Fruit fly (Drosophila melanogaster) whole organism, embryonic: ENCODE measurements around the gene CG15283.
A peak's percentile ranks its signal among the peaks of the same experiment; 100 is the strongest.

Source experiments
- CG11085 ChIP-seq: fragments of 200-800 bp; sonication (Bioruptor generic); IDR thresholded peaks from 2 replicates; pipeline ENCODE4 v1.3.6; 2022; ENCODE audit warnings: missing biosample characterization, missing genetic modification characterization
- CG12391 ChIP-seq: fragments of 200-800 bp; sonication (Bioruptor generic); optimal IDR thresholded peaks from 3 replicates; lab custom pipeline; 2018; ENCODE audit warnings: missing biosample characterization, mild to moderate bottlenecking, missing genetic modification characterization, moderate library complexity
- CG13894 ChIP-seq: fragments of 200-800 bp; sonication (Bioruptor generic); optimal IDR thresholded peaks from 3 replicates; lab custom pipeline; 2018; ENCODE audit warnings: missing biosample characterization, mild to moderate bottlenecking, missing genetic modification characterization, moderate library complexity
- CG15011 ChIP-seq: fragments of 200-800 bp; sonication (Bioruptor generic); optimal IDR thresholded peaks from 3 replicates; lab custom pipeline; 2018; ENCODE audit warnings: missing biosample characterization, mild to moderate bottlenecking, missing genetic modification characterization
- CG15514 ChIP-seq: fragments of 200-800 bp; sonication (Bioruptor generic); optimal IDR thresholded peaks from 3 replicates; lab custom pipeline; 2017; ENCODE audit warnings: missing biosample characterization, missing genetic modification characterization, mild to moderate bottlenecking, moderate library complexity, missing genetic modification reagents
- CG16813 ChIP-seq: fragments of 200-800 bp; sonication (Bioruptor generic); IDR thresholded peaks from 3 replicates; pipeline ENCODE4 v1.3.6; 2022; ENCODE audit warnings: missing biosample characterization, missing genetic modification characterization; ENCODE audit not compliant: partially characterized antibody
- CG17568 ChIP-seq: fragments of 200-800 bp; sonication (Bioruptor generic); optimal IDR thresholded peaks from 2 replicates; lab custom pipeline; 2018; ENCODE audit warnings: missing biosample characterization, mild to moderate bottlenecking, missing genetic modification characterization, moderate library complexity
- CG18262 ChIP-seq: fragments of 200-800 bp; optimal IDR thresholded peaks from 3 replicates; lab custom pipeline; 2019; ENCODE audit warnings: missing biosample characterization, mild to moderate bottlenecking, missing genetic modification characterization, moderate library complexity
- CG2199 ChIP-seq: fragments of 200-800 bp; sonication (Bioruptor generic); IDR thresholded peaks from 3 replicates; pipeline ENCODE4 v1.3.6; 2022; ENCODE audit warnings: missing biosample characterization, missing genetic modification characterization
- CG4360 ChIP-seq: fragments of 200-800 bp; sonication (Bioruptor generic); IDR thresholded peaks from 2 replicates; pipeline ENCODE4 v1.3.6; 2022; ENCODE audit warnings: missing biosample characterization, missing genetic modification characterization
- CG7556 ChIP-seq: fragments of 200-800 bp; sonication (Bioruptor generic); optimal IDR thresholded peaks from 2 replicates; lab custom pipeline; 2017; ENCODE audit warnings: missing biosample characterization, mild to moderate bottlenecking, missing genetic modification characterization
- CG7963 ChIP-seq: fragments of 200-800 bp; sonication (Bioruptor generic); IDR thresholded peaks from 3 replicates; pipeline ENCODE4 v1.3.6; 2022; ENCODE audit warnings: missing biosample characterization, missing genetic modification characterization; ENCODE audit not compliant: partially characterized antibody
- CG9727 ChIP-seq: fragments of 200-800 bp; sonication (Bioruptor generic); optimal IDR thresholded peaks from 3 replicates; lab custom pipeline; 2017; ENCODE audit warnings: missing biosample characterization, mild to moderate bottlenecking, missing genetic modification characterization
- D ChIP-seq, 2 experiments: fragments of 200-800 bp in 1 of 2; fragments of >200 bp in 1 of 2; sonication (Bioruptor generic) in 1 of 2; optimal IDR thresholded peaks; 2 replicates in 1 of 2; 3 replicates in 1 of 2; lab custom pipeline; 2017; ENCODE audit warnings: mild to moderate bottlenecking in 1 of 2, missing biosample characterization in 1 of 2, missing genetic modification characterization in 1 of 2, missing genetic modification reagents in 1 of 2
- E2f1 ChIP-seq: fragments of 200-800 bp; sonication (Bioruptor generic); IDR thresholded peaks from 2 replicates; pipeline ENCODE4 v1.3.6; 2022; ENCODE audit warnings: missing biosample characterization, missing genetic modification characterization
- Ets65A ChIP-seq: fragments of 200-800 bp; sonication (Bioruptor generic); peaks from one replicate; lab custom pipeline; 2016; ENCODE audit warnings: missing biosample characterization, missing genetic modification characterization
- Hey ChIP-seq: fragments of 200-800 bp; sonication (Bioruptor generic); optimal IDR thresholded peaks from 3 replicates; lab custom pipeline; 2018; ENCODE audit warnings: missing biosample characterization, mild to moderate bottlenecking, missing genetic modification characterization
- Hr78 ChIP-seq, 2 experiments: fragments of 200-800 bp in 1 of 2; fragments of >200 bp in 1 of 2; sonication (Bioruptor generic) in 1 of 2; optimal IDR thresholded peaks; 2 replicates each; lab custom pipeline; 2017 to 2019; ENCODE audit warnings: missing biosample characterization in 2 of 2, missing genetic modification characterization in 2 of 2, mild to moderate bottlenecking in 1 of 2, moderate library complexity in 1 of 2
- Kr ChIP-seq: fragments of 200-800 bp; sonication (Bioruptor generic); optimal IDR thresholded peaks from 2 replicates; lab custom pipeline; 2017; ENCODE audit warnings: missing biosample characterization, mild to moderate bottlenecking, missing genetic modification characterization
- Med ChIP-seq: fragments of 200-800 bp; sonication (Bioruptor generic); peaks from one replicate; lab custom pipeline; 2016; ENCODE audit warnings: missing biosample characterization, missing genetic modification characterization, mild to moderate bottlenecking, inconsistent platforms, moderate library complexity
- TFAM ChIP-seq: fragments of 200-800 bp; sonication (Bioruptor generic); optimal IDR thresholded peaks from 2 replicates; lab custom pipeline; 2017; ENCODE audit warnings: missing biosample characterization, missing genetic modification characterization, inconsistent platforms
- Xbp1 ChIP-seq: fragments of 200-800 bp; sonication (Bioruptor generic); optimal IDR thresholded peaks from 3 replicates; lab custom pipeline; 2016; ENCODE audit warnings: missing biosample characterization, mild to moderate bottlenecking, missing genetic modification characterization
- abd-A ChIP-seq: fragments of 200-800 bp; sonication (Bioruptor generic); optimal IDR thresholded peaks from 3 replicates; lab custom pipeline; 2019; ENCODE audit warnings: missing biosample characterization, mild to moderate bottlenecking, missing genetic modification characterization, moderate library complexity
- cad ChIP-seq: fragments of >200 bp; optimal IDR thresholded peaks from 2 replicates; lab custom pipeline; 2017; ENCODE audit warnings: missing biosample characterization, missing genetic modification characterization
- chif ChIP-seq, 2 experiments: fragments of 200-800 bp; sonication (Bioruptor generic); optimal IDR thresholded peaks; 3 replicates each; lab custom pipeline; 2016; ENCODE audit warnings: missing biosample characterization in 2 of 2, missing genetic modification characterization in 2 of 2
- crol ChIP-seq: fragments of 200-800 bp; sonication (Bioruptor generic); IDR thresholded peaks from 2 replicates; pipeline ENCODE4 v1.3.6; 2022; ENCODE audit warnings: missing biosample characterization, missing genetic modification characterization
- hth ChIP-seq: fragments of >200 bp; optimal IDR thresholded peaks from 2 replicates; lab custom pipeline; 2017; ENCODE audit warnings: inconsistent platforms
- ind ChIP-seq: fragments of 200-800 bp; sonication (Bioruptor generic); optimal IDR thresholded peaks from 3 replicates; lab custom pipeline; 2016; ENCODE audit warnings: missing biosample characterization, missing genetic modification characterization
- kni ChIP-seq: fragments of 200-800 bp; sonication (Bioruptor generic); optimal IDR thresholded peaks from 3 replicates; lab custom pipeline; 2017; ENCODE audit warnings: mild to moderate bottlenecking, missing biosample characterization, missing genetic modification reagents, missing genetic modification characterization
- lbe ChIP-seq: fragments of 200-800 bp; sonication (Bioruptor generic); optimal IDR thresholded peaks from 2 replicates; lab custom pipeline; 2016; ENCODE audit warnings: missing biosample characterization, mild to moderate bottlenecking, missing genetic modification characterization
- mam ChIP-seq: fragments of 200-800 bp; sonication (Bioruptor generic); optimal IDR thresholded peaks from 3 replicates; lab custom pipeline; 2016; ENCODE audit warnings: missing biosample characterization, missing genetic modification characterization
- nerfin-1 ChIP-seq: fragments of 200-800 bp; sonication (Bioruptor generic); optimal IDR thresholded peaks from 3 replicates; lab custom pipeline; 2019; ENCODE audit warnings: missing biosample characterization, mild to moderate bottlenecking, missing genetic modification characterization, moderate library complexity
- pfk ChIP-seq: fragments of 200-800 bp; sonication (Bioruptor generic); optimal IDR thresholded peaks from 2 replicates; lab custom pipeline; 2018; ENCODE audit warnings: missing biosample characterization, mild to moderate bottlenecking, missing genetic modification characterization, moderate library complexity
- prd ChIP-seq, 3 experiments: fragments of >200 bp in 2 of 3; fragments of 200-800 bp in 1 of 3; sonication (Bioruptor generic) in 1 of 3; optimal IDR thresholded peaks in 2 of 3; IDR thresholded peaks in 1 of 3; 2 replicates in 2 of 3; 3 replicates in 1 of 3; pipeline versions ENCODE4 v1.3.6 to Lab custom; 2017 to 2022; ENCODE audit warnings: missing biosample characterization in 1 of 3, missing genetic modification characterization in 1 of 3
- pros ChIP-seq: fragments of 200-800 bp; sonication (Bioruptor generic); optimal IDR thresholded peaks from 3 replicates; lab custom pipeline; 2019; ENCODE audit warnings: missing biosample characterization, mild to moderate bottlenecking, missing genetic modification characterization, moderate library complexity
- row ChIP-seq: fragments of 200-800 bp; sonication (Bioruptor generic); IDR thresholded peaks from 3 replicates; pipeline ENCODE4 v1.3.6; 2022; ENCODE audit warnings: missing biosample characterization, missing genetic modification characterization
- scrt ChIP-seq: fragments of 200-800 bp; sonication (Bioruptor generic); optimal IDR thresholded peaks from 2 replicates; lab custom pipeline; 2018; ENCODE audit warnings: missing biosample characterization, mild to moderate bottlenecking, missing genetic modification characterization, moderate library complexity
- sens ChIP-seq: fragments of 200-800 bp; sonication (Bioruptor generic); peaks from one replicate; lab custom pipeline; 2016; ENCODE audit warnings: missing biosample characterization, missing genetic modification characterization
- tio ChIP-seq: fragments of 200-800 bp; sonication (Bioruptor generic); optimal IDR thresholded peaks from 2 replicates; lab custom pipeline; 2017; ENCODE audit warnings: missing biosample characterization, missing genetic modification characterization, inconsistent platforms
- tll ChIP-seq, 2 experiments: fragments of 200-800 bp in 1 of 2; fragments of >200 bp in 1 of 2; sonication (Bioruptor generic) in 1 of 2; optimal IDR thresholded peaks; 2 replicates each; lab custom pipeline; 2017 to 2019; ENCODE audit warnings: missing biosample characterization in 2 of 2, missing genetic modification characterization in 2 of 2, mild to moderate bottlenecking in 1 of 2, moderate library complexity in 1 of 2
- ttk ChIP-seq: fragments of 200-800 bp; sonication (Bioruptor generic); IDR thresholded peaks from 2 replicates; pipeline ENCODE4 v2.1.2; 2022; ENCODE audit warnings: missing biosample characterization, missing genetic modification characterization
- twi ChIP-seq: fragments of 200-800 bp; optimal IDR thresholded peaks from 2 replicates; lab custom pipeline; 2019; ENCODE audit warnings: missing biosample characterization, mild to moderate bottlenecking, missing genetic modification characterization, moderate library complexity
- zen ChIP-seq: fragments of 200-800 bp; sonication (Bioruptor generic); optimal IDR thresholded peaks from 3 replicates; lab custom pipeline; 2018; ENCODE audit warnings: missing biosample characterization, mild to moderate bottlenecking, missing genetic modification characterization, moderate library complexity

CG15283 gene

DNA sequence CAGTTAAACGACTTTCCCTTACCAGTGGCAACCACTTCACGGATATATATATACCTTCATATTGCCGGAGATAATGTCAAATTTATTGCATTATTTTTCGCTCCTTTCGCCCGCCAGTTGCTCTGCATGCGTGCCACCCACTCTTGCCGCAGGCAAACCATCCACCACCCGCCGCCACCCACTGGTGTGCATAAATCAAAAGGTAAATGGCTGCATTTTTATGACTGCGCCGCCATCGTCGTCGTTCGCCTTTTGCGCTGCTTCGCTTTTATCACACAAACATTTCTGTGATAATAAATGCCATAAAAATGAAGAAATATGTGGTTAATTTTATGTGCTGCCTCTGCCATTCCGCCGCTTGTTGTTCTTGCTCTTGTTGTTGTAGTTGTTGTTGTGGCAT is 37.4 kb upstream of the CG15283 start (continued):
- no peak for TF ChIP-seq TFAM (GFP tag; lab: Kevin White, UChicago)

DNA sequence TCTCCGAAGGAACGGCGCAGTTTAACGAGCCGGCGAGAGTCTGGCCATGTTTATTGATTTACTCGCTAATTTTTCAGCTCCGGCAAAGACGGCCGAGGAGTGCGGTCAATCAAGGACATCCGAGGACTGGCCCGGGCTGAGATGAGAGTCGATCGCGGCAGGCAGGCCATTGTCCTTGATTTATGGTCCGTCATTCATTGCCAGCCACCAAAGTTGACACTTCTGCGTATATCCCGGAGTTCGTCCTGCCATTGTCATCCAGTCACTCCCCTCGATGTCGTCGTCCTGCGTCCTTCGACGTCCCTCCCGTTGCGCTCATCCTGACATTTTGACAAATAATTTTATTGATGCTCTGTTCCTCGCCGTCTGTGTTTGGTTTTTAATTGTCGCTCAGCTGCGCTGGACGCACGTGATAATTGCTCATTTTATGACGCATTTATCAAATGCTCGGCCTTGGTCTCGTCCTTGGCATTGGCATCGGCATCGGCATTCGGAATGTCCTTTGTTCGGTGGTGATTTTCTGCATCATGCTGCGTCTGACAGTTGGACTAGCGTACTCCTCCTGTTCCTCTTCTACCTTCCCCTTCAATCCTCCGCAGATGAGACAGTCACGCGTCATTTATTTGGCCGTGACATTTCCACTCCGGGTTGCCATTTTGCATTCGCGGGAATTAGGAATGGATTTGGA is 35.5 kb upstream of the CG15283 start:
- TF ChIP-seq Med (GFP tag; lab: Kevin White, UChicago) (peak; percentile 76), Hey (tag; lab: Kevin White, UChicago) (peak; percentile 51), Xbp1 (GFP tag; lab: Kevin White, UChicago) (no peak), zen (tag; lab: Kevin White, UChicago) (peak; percentile 92), Ets65A (GFP tag; lab: Kevin White, UChicago) (peak; percentile 28), CG4360 (0 out of 2 replicates have a peak, but pooled peaks have one; percentile 7), crol (GFP tag; lab: Robert Waterston, UW) (0 out of 2 replicates have a peak, but pooled peaks have one; percentile 13), tll (GFP tag; optimal IDR thresholded peaks at IDR 0.05; lab: Kevin White, UChicago) (peak in 1 of 2 experiments; percentile 91), prd (optimal IDR thresholded peaks at IDR 0.05; lab: Kevin White, UChicago) (no peak), prd (GFP tag; IDR thresholded peaks at IDR 0.05; lab: Robert Waterston, UW) (peak; percentile 18; the same call in 1 of the 3 replicates), pros (GFP tag; lab: Kevin White, UChicago) (peak; percentile 52), CG11085 (GFP tag; lab: Robert Waterston, UW) (no peak), CG7963 (no peak), D (optimal IDR thresholded peaks at IDR 0.05; lab: Kevin White, UChicago) (peak; percentile 99), D (GFP tag; optimal IDR thresholded peaks at IDR 0.05; lab: Kevin White, UChicago) (peak; percentile 17), cad (GFP tag; lab: Kevin White, UChicago) (peak; percentile 97), ttk (GFP tag; lab: Robert Waterston, UW) (no peak), nerfin-1 (tag; lab: Kevin White, UChicago) (peak; percentile 79), twi (tag; lab: Kevin White, UChicago) (peak; percentile 13), hth (lab: Kevin White, UChicago) (peak; percentile 91), Kr (GFP tag; lab: Kevin White, UChicago) (peak; percentile 62), lbe (no peak)
- TF ChIP-seq, all 482 proteins: peak for 15

DNA sequence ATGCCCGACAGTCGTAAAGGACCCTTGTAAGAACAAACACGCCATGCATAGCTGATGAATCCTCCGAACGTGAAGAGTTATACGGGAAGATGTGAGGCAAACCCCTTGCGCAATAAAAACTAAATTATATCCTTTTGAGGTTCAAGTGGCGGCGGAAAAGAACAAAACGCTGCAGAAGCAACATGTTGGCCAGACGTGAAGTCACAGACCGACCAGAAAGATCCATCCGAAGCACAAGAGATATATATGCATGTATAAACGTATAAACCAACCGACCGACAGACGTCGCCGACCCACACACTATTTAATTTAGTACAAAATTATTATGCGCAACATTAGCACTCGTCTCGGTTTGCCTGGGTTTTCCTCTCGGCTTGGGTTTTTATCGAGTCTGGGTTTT is 34.1 kb upstream of the CG15283 start:
- 0 out of 3 replicates have a peak, but pooled peaks have one; percentile 50 for TF ChIP-seq CG2199 (GFP tag; lab: Robert Waterston, UW)
- no peak for TF ChIP-seq mam (GFP tag; lab: Kevin White, UChicago)
- no peak for TF ChIP-seq pfk (GFP tag; lab: Kevin White, UChicago)
- peak; percentile 46 for TF ChIP-seq abd-A
- TF ChIP-seq CG16813 (GFP tag; lab: Robert Waterston, UW), result no peak
- peak in 1 of 2 experiments; percentile 81 for TF ChIP-seq tll (GFP tag; optimal IDR thresholded peaks at IDR 0.05; lab: Kevin White, UChicago)
- TF ChIP-seq cad (GFP tag; lab: Kevin White, UChicago), result peak; percentile 68
- TF ChIP-seq CG13894 (tag; lab: Kevin White, UChicago), result peak; percentile 21
- TF ChIP-seq tio (GFP tag; lab: Kevin White, UChicago), result no peak
- TF ChIP-seq kni, result peak; percentile 34
- TF ChIP-seq ind, result no peak
- TF ChIP-seq scrt (GFP tag; lab: Kevin White, UChicago), result peak; percentile 37
- peak; percentile 93 for TF ChIP-seq twi (tag; lab: Kevin White, UChicago)
- TF ChIP-seq sens (GFP tag; lab: Kevin White, UChicago), result peak; percentile 21
- TF ChIP-seq, all 482 proteins: peak for 9

DNA sequence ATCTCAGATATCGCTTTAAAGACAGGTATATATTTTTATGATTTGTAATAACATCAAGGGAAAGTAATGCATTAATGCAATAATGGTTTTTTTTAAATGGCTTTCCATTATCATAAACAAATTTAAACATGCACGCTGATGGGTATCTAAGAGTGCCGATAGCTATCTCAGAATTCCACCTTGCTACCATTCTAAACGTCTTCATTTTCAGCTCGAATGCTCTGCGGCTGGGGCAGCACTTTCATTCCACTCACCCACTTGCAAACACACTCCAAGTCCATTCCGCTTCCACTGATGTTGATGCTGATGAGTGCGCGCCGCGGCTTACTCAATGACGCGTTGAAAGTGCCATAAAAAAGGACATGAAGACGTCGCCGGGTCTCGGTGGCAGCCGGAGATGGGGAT is 33.2 kb upstream of the CG15283 start:
- TF ChIP-seq CG7556 (peak; percentile 3), row (peak; percentile 60; the same call in 2 of the 3 replicates), CG15011 (GFP tag; lab: Kevin White, UChicago) (peak; percentile 13), Hr78 (GFP tag; optimal IDR thresholded peaks at IDR 0.05; lab: Kevin White, UChicago) (no peak), Med (GFP tag; lab: Kevin White, UChicago) (peak; percentile 75), CG15514 (GFP tag; lab: Kevin White, UChicago) (no peak), CG18262 (tag; lab: Kevin White, UChicago) (peak; percentile 44), CG12391 (tag; lab: Kevin White, UChicago) (peak; percentile 12), CG9727 (GFP tag; lab: Kevin White, UChicago) (peak; percentile 59), chif (GFP tag; optimal IDR thresholded peaks at IDR 0.05; lab: Kevin White, UChicago) (peak in 1 of 2 experiments; percentile 11), E2f1 (GFP tag; lab: Robert Waterston, UW) (no peak), CG17568 (GFP tag; lab: Kevin White, UChicago) (no peak)
